Worm (Caenorhabditis elegans): ENCODE data around the gene col-150.
A peak's percentile ranks its signal among the peaks of the same experiment; 100 is the strongest.

col-150 gene

ce11 chrV:10292819-10293357 is 1.6 kb downstream of the col-150 start, which contains the start of gene col-149:
TSS of gene col-149 (minus strand) at chrV:10292869.
- TF ChIP-seq B0261.1 (tag; optimal IDR thresholded peaks at IDR 0.05), result no peak
- TF ChIP-seq snpc-4 (GFP tag; optimal IDR thresholded peaks at IDR 0.05), result no peak
- no peak for TF ChIP-seq snpc-4 (tag; optimal IDR thresholded peaks at IDR 0.05)
- peak; percentile 32 for TF ChIP-seq nhr-80 (tag; optimal IDR thresholded peaks at IDR 0.05)
- no peak for TF ChIP-seq F23B12.7 (tag; optimal IDR thresholded peaks at IDR 0.05; ENCODE audit: insufficient read depth)

- TF ChIP-seq rec-8 (tag; optimal IDR thresholded peaks at IDR 0.05), result no peak
- no peak for TF ChIP-seq cebp-2 (GFP tag; IDR thresholded peaks at IDR 0.05)
- TF ChIP-seq ceh-100 (GFP tag; IDR thresholded peaks at IDR 0.05), result no peak
- TF ChIP-seq zim-3 (tag; optimal IDR thresholded peaks at IDR 0.05), result no peak
- TF ChIP-seq ceh-91 (GFP tag; IDR thresholded peaks at IDR 0.05), result no peak
- TF ChIP-seq ama-1 (optimal IDR thresholded peaks at IDR 0.05), result no peak
- TF ChIP-seq ama-1 (GFP tag; optimal IDR thresholded peaks at IDR 0.05), result no peak
- no peak for TF ChIP-seq pha-4 (tag; optimal IDR thresholded peaks at IDR 0.05)
- TF ChIP-seq Y56A3A.18 (GFP tag; IDR thresholded peaks at IDR 0.05), result no peak
- no peak for TF ChIP-seq mxl-1 (tag; optimal IDR thresholded peaks at IDR 0.05)
- TF ChIP-seq repo-1 (tag; optimal IDR thresholded peaks at IDR 0.05), result no peak
- no peak for TF ChIP-seq lsy-27 (tag; optimal IDR thresholded peaks at IDR 0.05; ENCODE audit: borderline replicate concordance, insufficient read depth)
- TF ChIP-seq F57A8.1 (GFP tag; optimal IDR thresholded peaks at IDR 0.05), result no peak
- no peak for TF ChIP-seq ztf-26 (tag; optimal IDR thresholded peaks at IDR 0.05)
- no peak for TF ChIP-seq F37B4.10 (GFP tag; IDR thresholded peaks at IDR 0.05)
- TF ChIP-seq ztf-25 (GFP tag; IDR thresholded peaks at IDR 0.05), result no peak
- no peak for TF ChIP-seq nhr-90 (tag; optimal IDR thresholded peaks at IDR 0.05)
- TF ChIP-seq akir-1 (GFP tag; optimal IDR thresholded peaks at IDR 0.05), result no peak
- no peak for TF ChIP-seq ztf-3 (GFP tag; optimal IDR thresholded peaks at IDR 0.05)
- no peak for TF ChIP-seq egl-18 (GFP tag; IDR thresholded peaks at IDR 0.05)
These were observed 2.6 kb downstream of the col-150 start for ce11 chrV:10291848-10292247.

- TF ChIP-seq T26A5.8 (tag; optimal IDR thresholded peaks at IDR 0.05), result no peak
- TF ChIP-seq nhr-179 (tag; optimal IDR thresholded peaks at IDR 0.05), result no peak
- no peak for TF ChIP-seq ceh-91 (GFP tag; IDR thresholded peaks at IDR 0.05)
- no peak for TF ChIP-seq pbrm-1 (GFP tag; IDR thresholded peaks at IDR 0.05)
- no peak for TF ChIP-seq lsy-27 (tag; optimal IDR thresholded peaks at IDR 0.05; ENCODE audit: borderline replicate concordance, insufficient read depth)
- TF ChIP-seq zfh-2 (GFP tag; conservative IDR thresholded peaks at IDR 0.05), result no peak
- TF ChIP-seq bed-1 (GFP tag; IDR thresholded peaks at IDR 0.05), result no peak
- TF ChIP-seq pha-4 (tag; optimal IDR thresholded peaks at IDR 0.05), result no peak
- no peak for TF ChIP-seq attf-3 (GFP tag; conservative IDR thresholded peaks at IDR 0.05)
- no peak for TF ChIP-seq dox-1 (GFP tag; IDR thresholded peaks at IDR 0.05)
- no peak for TF ChIP-seq ztf-3 (GFP tag; optimal IDR thresholded peaks at IDR 0.05)
- no peak for TF ChIP-seq D2030.7 (GFP tag; IDR thresholded peaks at IDR 0.05)
- TF ChIP-seq ZK185.1 (tag; optimal IDR thresholded peaks at IDR 0.05; ENCODE audit: poor library complexity, severe bottlenecking), result no peak
- TF ChIP-seq ztf-26 (tag; optimal IDR thresholded peaks at IDR 0.05), result no peak
- TF ChIP-seq madf-6 (GFP tag; IDR thresholded peaks at IDR 0.05), result no peak
- TF ChIP-seq ceh-27 (GFP tag; optimal IDR thresholded peaks at IDR 0.05), result no peak
- TF ChIP-seq B0261.1 (tag; optimal IDR thresholded peaks at IDR 0.05), result no peak
- TF ChIP-seq F22D6.2 (tag; optimal IDR thresholded peaks at IDR 0.05), result no peak
- TF ChIP-seq lin-54 (GFP tag; optimal IDR thresholded peaks at IDR 0.05), result no peak
- TF ChIP-seq hmg-20 (GFP tag; IDR thresholded peaks at IDR 0.05), result no peak
These were observed 4.7 kb downstream of the col-150 start, which contains the start of gene B0024.15 for ce11 chrV:10289743-10290142. TSS of gene B0024.15 (plus strand) at chrV:10290043.
